Worm (Caenorhabditis elegans) whole organism, L3 larva: ENCODE measurements around the gene gldi-3.
A peak's percentile ranks its signal among the peaks of the same experiment; 100 is the strongest.

ENCODE experiments used
- egl-27 ChIP-seq: sonication (generic microtip); optimal IDR thresholded peaks from 4 replicates; lab custom pipeline; 2017; ENCODE audit warnings: missing biosample characterization, missing genetic modification reagents, missing genetic modification characterization
- hmg-11 ChIP-seq: sonication (generic microtip); optimal IDR thresholded peaks from 2 replicates; lab custom pipeline; 2016; ENCODE audit warnings: missing genetic modification characterization, missing compliant biosample characterization
- lin-15B ChIP-seq: fragments of 150-350 bp; optimal IDR thresholded peaks from 2 replicates; lab custom pipeline; 2014; ENCODE audit warnings: missing biosample characterization, missing genetic modification characterization
- nhr-43 ChIP-seq: sonication (generic microtip); optimal IDR thresholded peaks from 2 replicates; lab custom pipeline; 2016; ENCODE audit warnings: mild to moderate bottlenecking, missing genetic modification characterization, missing compliant biosample characterization; ENCODE audit not compliant: poor library complexity, severe bottlenecking
- pha-4 ChIP-seq: fragments of 150-350 bp; optimal IDR thresholded peaks from 2 replicates; lab custom pipeline; 2014; ENCODE audit warnings: missing biosample characterization, missing genetic modification reagents, missing genetic modification characterization

- no peak for TF ChIP-seq lin-15B (tag; lab: Kevin White, UChicago)
- TF ChIP-seq nhr-43 (tag; lab: Kevin White, UChicago): no peak
- TF ChIP-seq egl-27: no peak
- TF ChIP-seq hmg-11 (tag; lab: Kevin White, UChicago): no peak
- TF ChIP-seq pha-4 (tag; lab: Kevin White, UChicago): peak; percentile 47
These were observed 21.2 kb upstream of the gldi-3 start for ce11 chrII:9301065-9301464.
